Fruit fly (Drosophila melanogaster): ENCODE data around the gene CG5043.

DNA sequence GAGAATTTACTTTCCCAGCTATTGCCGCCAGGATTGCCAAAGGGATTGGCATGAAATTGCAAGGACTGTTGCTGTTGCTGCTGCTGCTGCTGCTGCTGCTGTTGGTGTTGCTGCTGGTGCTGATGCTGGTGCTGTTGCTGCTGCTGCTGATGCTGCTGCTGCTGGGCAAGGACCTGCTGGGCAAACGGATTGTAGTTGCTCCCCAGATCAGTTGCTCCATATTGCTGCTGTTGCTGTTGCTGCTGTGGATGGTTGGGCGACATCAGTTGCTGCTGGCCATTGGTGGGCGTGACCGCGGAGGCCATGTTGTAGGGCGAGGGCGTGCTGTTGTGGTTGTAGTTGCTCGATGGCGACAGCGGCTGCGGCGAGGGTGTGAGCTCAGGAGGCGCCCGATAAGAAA is 3.9 kb downstream of the CG5043 start:
- TF ChIP-seq esn (GFP tag; optimal IDR thresholded peaks at IDR 0.05): no peak
- TF ChIP-seq CG31627 (GFP tag; optimal IDR thresholded peaks at IDR 0.05): no peak
- no peak for TF ChIP-seq topi (GFP tag; optimal IDR thresholded peaks at IDR 0.05)
- no peak for TF ChIP-seq Smox (GFP tag; optimal IDR thresholded peaks at IDR 0.05)
- TF ChIP-seq CG1621 (tag; optimal IDR thresholded peaks at IDR 0.05): no peak
